Fruit fly (Drosophila melanogaster): Measurements from ENCODE around the gene CG1999.

dm6 chrX:7324816-7325246, 33.8 kb upstream of the CG1999 start:
- TF ChIP-seq Hr96 (GFP tag; optimal IDR thresholded peaks at IDR 0.05) (peak; percentile 67), bab1 (GFP tag; optimal IDR thresholded peaks at IDR 0.05) (peak; percentile 98), Crg-1 (GFP tag; optimal IDR thresholded peaks at IDR 0.05) (peak; percentile 51)
